Fruit fly (Drosophila melanogaster): ENCODE data around the gene CG14957.

- TF ChIP-seq Myc (optimal IDR thresholded peaks at IDR 0.05) (no peak), h (optimal IDR thresholded peaks at IDR 0.05) (no peak), insv (optimal IDR thresholded peaks at IDR 0.05) (no peak), Sin3A (optimal IDR thresholded peaks at IDR 0.05) (no peak), psq (optimal IDR thresholded peaks at IDR 0.05) (no peak), ttk (optimal IDR thresholded peaks at IDR 0.05) (no peak)
Observed at dm6 chr3L:3208895-3209294, 21.5 kb downstream of the CG14957 start, which contains the start of the genes CG32269 and CG32270.
